Worm (Caenorhabditis elegans) whole organism, young adult: ENCODE data around the gene rgs-7.

ENCODE experiments used
- F22D6.2 ChIP-seq: sonication (generic microtip); optimal IDR thresholded peaks from 2 replicates; lab custom pipeline; 2016; ENCODE audit warnings: mild to moderate bottlenecking, missing genetic modification characterization, missing compliant biosample characterization
- F33H1.4 ChIP-seq: fragments of 200-800 bp; sonication (Bioruptor generic); IDR thresholded peaks from 2 replicates; pipeline ENCODE4 v1.3.6; 2022; ENCODE audit warnings: missing genetic modification reagents, missing genetic modification characterization, missing compliant biosample characterization
- F37B4.10 ChIP-seq: fragments of 200-800 bp; sonication (Bioruptor generic); IDR thresholded peaks from 2 replicates; pipeline ENCODE4 v1.3.6; 2022; ENCODE audit warnings: missing genetic modification characterization, missing compliant biosample characterization
- F57A8.1 ChIP-seq: fragments of 200-800 bp; sonication (Bioruptor generic); optimal IDR thresholded peaks from 2 replicates; lab custom pipeline; 2018; ENCODE audit warnings: mild to moderate bottlenecking, missing genetic modification characterization, moderate library complexity, missing compliant biosample characterization
- Y53F4B.3 ChIP-seq: fragments of 200-800 bp; sonication (Bioruptor generic); IDR thresholded peaks from 2 replicates; pipeline ENCODE4 v1.3.6; 2022; ENCODE audit warnings: missing genetic modification reagents, missing genetic modification characterization, missing compliant biosample characterization
- Y79H2A.3 ChIP-seq: fragments of 200-800 bp; sonication (Bioruptor generic); conservative IDR thresholded peaks from 2 replicates; pipeline ENCODE4 v1.3.6; 2022; ENCODE audit warnings: missing genetic modification reagents, missing genetic modification characterization, missing compliant biosample characterization
- ZK185.1 ChIP-seq: sonication (generic microtip); optimal IDR thresholded peaks from 2 replicates; lab custom pipeline; 2016; ENCODE audit warnings: mild to moderate bottlenecking, missing genetic modification characterization, missing compliant biosample characterization; ENCODE audit not compliant: poor library complexity, severe bottlenecking
- attf-5 ChIP-seq: fragments of 200-800 bp; sonication (Bioruptor generic); optimal IDR thresholded peaks from 2 replicates; lab custom pipeline; 2018; ENCODE audit warnings: mild to moderate bottlenecking, missing genetic modification characterization, missing compliant biosample characterization
- attf-6 ChIP-seq: fragments of 200-800 bp; sonication (Bioruptor generic); IDR thresholded peaks from 2 replicates; pipeline ENCODE4 v1.3.6; 2022; ENCODE audit warnings: missing genetic modification reagents, missing genetic modification characterization, missing compliant biosample characterization
- cebp-2 ChIP-seq: fragments of 200-800 bp; sonication (Bioruptor generic); IDR thresholded peaks from 2 replicates; pipeline ENCODE4 v1.3.6; 2022; ENCODE audit warnings: missing genetic modification characterization, missing compliant biosample characterization
- ceh-100 ChIP-seq: fragments of 200-800 bp; sonication (Bioruptor generic); IDR thresholded peaks from 2 replicates; pipeline ENCODE4 v1.3.6; 2022; ENCODE audit warnings: missing genetic modification reagents, missing genetic modification characterization, missing compliant biosample characterization
- die-1 ChIP-seq: sonication (generic microtip); optimal IDR thresholded peaks from 2 replicates; lab custom pipeline; 2016; ENCODE audit warnings: missing genotype, mild to moderate bottlenecking, missing genetic modification characterization, missing compliant biosample characterization
- dox-1 ChIP-seq: fragments of 200-800 bp; sonication (Bioruptor generic); IDR thresholded peaks from 2 replicates; pipeline ENCODE4 v1.3.6; 2022; ENCODE audit warnings: missing genetic modification reagents, missing genetic modification characterization, missing compliant biosample characterization
- dpl-1 ChIP-seq: fragments of 150-350 bp; optimal IDR thresholded peaks from 2 replicates; lab custom pipeline; 2014; ENCODE audit warnings: missing biosample characterization, missing genetic modification reagents, missing genetic modification characterization
- egrh-3 ChIP-seq: fragments of 200-800 bp; sonication (Bioruptor generic); IDR thresholded peaks from 2 replicates; pipeline ENCODE4 v1.3.6; 2022; ENCODE audit warnings: missing genetic modification reagents, missing genetic modification characterization, missing compliant biosample characterization
- ekl-4 ChIP-seq: fragments of 200-800 bp; sonication (Bioruptor generic); IDR thresholded peaks from 2 replicates; pipeline ENCODE4 v1.3.6; 2022; ENCODE audit warnings: missing genetic modification reagents, missing genetic modification characterization, missing compliant biosample characterization
- ets-4 ChIP-seq: fragments of 200-800 bp; sonication (Bioruptor generic); optimal IDR thresholded peaks from 2 replicates; lab custom pipeline; 2018; ENCODE audit warnings: mild to moderate bottlenecking, missing genetic modification characterization, missing compliant biosample characterization
- fkh-3 ChIP-seq: sonication (generic microtip); optimal IDR thresholded peaks from 2 replicates; lab custom pipeline; 2016; ENCODE audit warnings: mild to moderate bottlenecking, missing genetic modification characterization, missing compliant biosample characterization
- hlh-12 ChIP-seq: sonication (generic microtip); optimal IDR thresholded peaks from 2 replicates; lab custom pipeline; 2016; ENCODE audit warnings: missing genetic modification characterization, missing compliant biosample characterization
- hmg-1.2 ChIP-seq: fragments of 200-800 bp; sonication (Bioruptor generic); IDR thresholded peaks from 2 replicates; pipeline ENCODE4 v1.3.6; 2022; ENCODE audit warnings: missing genetic modification reagents, missing genetic modification characterization, missing compliant biosample characterization
- hrde-1 ChIP-seq: sonication (generic microtip); optimal IDR thresholded peaks from 2 replicates; lab custom pipeline; 2016; ENCODE audit warnings: missing genetic modification characterization, mild to moderate bottlenecking, missing compliant biosample characterization, moderate library complexity, missing genotype, missing genetic modification reagents, borderline replicate concordance
- hsf-1 ChIP-seq: fragments of 200-800 bp; sonication (Bioruptor generic); IDR thresholded peaks from 2 replicates; pipeline ENCODE4 v1.3.6; 2022; ENCODE audit warnings: missing genetic modification reagents, missing genetic modification characterization, missing compliant biosample characterization
- let-526 ChIP-seq: fragments of 200-800 bp; sonication (Bioruptor generic); IDR thresholded peaks from 2 replicates; pipeline ENCODE4 v1.3.6; 2022; ENCODE audit warnings: missing genetic modification reagents, missing genetic modification characterization, missing compliant biosample characterization
- madf-10 ChIP-seq: sonication (generic microtip); optimal IDR thresholded peaks from 2 replicates; lab custom pipeline; 2016; ENCODE audit warnings: mild to moderate bottlenecking, missing genetic modification characterization, missing compliant biosample characterization
- madf-8 ChIP-seq: fragments of 200-800 bp; sonication (Bioruptor generic); conservative IDR thresholded peaks from 2 replicates; pipeline ENCODE4 v1.3.6; 2022; ENCODE audit warnings: missing genetic modification reagents, missing genetic modification characterization, missing compliant biosample characterization
- mel-28 ChIP-seq: sonication (generic microtip); optimal IDR thresholded peaks from 2 replicates; lab custom pipeline; 2016; ENCODE audit warnings: borderline replicate concordance, mild to moderate bottlenecking, missing genetic modification characterization, missing compliant biosample characterization
- nfyb-1 ChIP-seq: fragments of 200-800 bp; sonication (Bioruptor generic); IDR thresholded peaks from 2 replicates; pipeline ENCODE4 v1.3.6; 2022; ENCODE audit warnings: missing genetic modification reagents, missing genetic modification characterization, missing compliant biosample characterization
- nhr-120 ChIP-seq: fragments of 200-800 bp; sonication (Bioruptor generic); IDR thresholded peaks from 2 replicates; pipeline ENCODE4 v1.3.6; 2022; ENCODE audit warnings: missing genetic modification characterization, missing compliant biosample characterization
- nhr-80 ChIP-seq: sonication (generic microtip); optimal IDR thresholded peaks from 2 replicates; lab custom pipeline; 2016; ENCODE audit warnings: missing genetic modification characterization, missing compliant biosample characterization
- nhr-90 ChIP-seq: sonication (generic microtip); optimal IDR thresholded peaks from 2 replicates; lab custom pipeline; 2016; ENCODE audit warnings: missing genotype, mild to moderate bottlenecking, missing genetic modification characterization, missing compliant biosample characterization
- pbrm-1 ChIP-seq: fragments of 200-800 bp; sonication (Bioruptor generic); IDR thresholded peaks from 2 replicates; pipeline ENCODE4 v1.3.6; 2022; ENCODE audit warnings: missing genetic modification reagents, missing genetic modification characterization, missing compliant biosample characterization
- sdz-38 ChIP-seq: sonication (generic microtip); optimal IDR thresholded peaks from 2 replicates; lab custom pipeline; 2016; ENCODE audit warnings: missing genotype, missing genetic modification characterization, missing compliant biosample characterization
- tlf-1 ChIP-seq: fragments of 200-800 bp; sonication (Bioruptor generic); optimal IDR thresholded peaks from 2 replicates; lab custom pipeline; 2018; ENCODE audit warnings: mild to moderate bottlenecking, missing genetic modification characterization, missing compliant biosample characterization
- unc-130 ChIP-seq: sonication (generic microtip); optimal IDR thresholded peaks from 2 replicates; lab custom pipeline; 2016; ENCODE audit warnings: missing genetic modification reagents, missing genetic modification characterization, missing compliant biosample characterization
- unc-62 ChIP-seq: fragments of 150-350 bp; optimal IDR thresholded peaks from 2 replicates; lab custom pipeline; 2014; ENCODE audit warnings: missing biosample characterization, missing genetic modification reagents, missing genetic modification characterization
- zim-3 ChIP-seq: sonication (generic microtip); optimal IDR thresholded peaks from 2 replicates; lab custom pipeline; 2017; ENCODE audit warnings: mild to moderate bottlenecking, missing genetic modification characterization, moderate library complexity, missing compliant biosample characterization
- ztf-28 ChIP-seq: fragments of 200-800 bp; sonication (Bioruptor generic); IDR thresholded peaks from 2 replicates; pipeline ENCODE4 v1.3.6; 2022; ENCODE audit warnings: missing genetic modification reagents, missing genetic modification characterization, missing compliant biosample characterization

The rgs-7 gene

DNA sequence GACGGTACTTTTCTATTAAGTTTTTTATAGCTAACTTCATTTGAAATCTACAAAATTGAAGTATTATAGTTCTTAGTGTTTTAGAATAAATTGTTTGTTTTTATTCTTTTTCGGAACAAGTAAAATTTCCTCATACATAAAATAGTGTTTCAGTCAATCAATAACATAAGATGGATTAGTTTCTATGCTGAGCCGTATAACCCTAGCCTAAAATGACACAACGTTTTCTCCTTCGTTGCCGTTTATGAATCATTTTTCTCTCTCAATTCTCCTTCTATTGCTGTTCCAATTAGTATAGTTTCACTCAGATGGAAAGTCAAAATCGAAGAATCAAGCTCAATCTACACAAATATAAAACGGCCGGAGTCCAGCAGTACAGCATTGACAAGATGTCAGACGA lies at the start of gene rgs-7:
Gene rgs-7 (plus strand): TSS at position 301 of the 400 bp plus-strand sequence.
- no peak for TF ChIP-seq ZK185.1 (tag; lab: Kevin White, UChicago)
- no peak for TF ChIP-seq sdz-38 (tag; lab: Kevin White, UChicago)
- no peak for TF ChIP-seq Y53F4B.3
- no peak for TF ChIP-seq ekl-4 (GFP tag; lab: Robert Waterston, UW)
- TF ChIP-seq nfyb-1 (GFP tag; lab: Robert Waterston, UW), result no peak
- TF ChIP-seq fkh-3 (tag; lab: Kevin White, UChicago), result no peak
- TF ChIP-seq dpl-1 (GFP tag; lab: Kevin White, UChicago), result no peak
- TF ChIP-seq ets-4 (GFP tag; lab: Kevin White, UChicago), result no peak
- no peak for TF ChIP-seq mel-28
- TF ChIP-seq attf-6 (GFP tag; lab: Robert Waterston, UW), result no peak
- no peak for TF ChIP-seq nhr-80
- no peak for TF ChIP-seq hsf-1 (GFP tag; lab: Robert Waterston, UW)
- no peak for TF ChIP-seq die-1 (tag; lab: Kevin White, UChicago)
- no peak for TF ChIP-seq attf-5 (GFP tag; lab: Kevin White, UChicago)
- no peak for TF ChIP-seq egrh-3 (GFP tag; lab: Robert Waterston, UW)
- TF ChIP-seq zim-3 (tag; lab: Kevin White, UChicago), result no peak
- no peak for TF ChIP-seq dox-1
- TF ChIP-seq F22D6.2, result no peak
- TF ChIP-seq Y79H2A.3 (GFP tag; lab: Robert Waterston, UW), result no peak

DNA sequence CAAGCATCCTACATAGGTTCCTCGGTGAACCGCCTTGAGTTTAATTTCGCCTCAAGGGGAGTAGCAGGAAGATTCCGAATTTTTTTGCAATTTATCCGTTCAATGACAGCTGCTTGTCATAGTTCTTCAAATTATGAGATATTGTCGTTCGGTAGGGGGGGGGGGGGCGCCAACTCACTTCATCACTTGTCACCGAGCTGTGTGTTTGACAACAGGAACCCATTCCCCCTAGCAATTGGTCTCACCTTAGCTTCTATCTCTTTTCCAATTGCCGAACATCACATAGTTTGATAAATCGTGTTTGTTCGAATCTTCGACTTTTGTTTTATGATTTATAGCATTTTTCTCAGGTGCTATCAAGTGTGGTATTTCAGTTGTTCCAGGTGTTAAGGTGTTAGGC lies 47.7 kb upstream of the rgs-7 start:
- TF ChIP-seq nhr-120 (GFP tag; lab: Robert Waterston, UW) (no peak), pbrm-1 (GFP tag; lab: Robert Waterston, UW) (no peak), ztf-28 (GFP tag; lab: Robert Waterston, UW) (no peak)

DNA sequence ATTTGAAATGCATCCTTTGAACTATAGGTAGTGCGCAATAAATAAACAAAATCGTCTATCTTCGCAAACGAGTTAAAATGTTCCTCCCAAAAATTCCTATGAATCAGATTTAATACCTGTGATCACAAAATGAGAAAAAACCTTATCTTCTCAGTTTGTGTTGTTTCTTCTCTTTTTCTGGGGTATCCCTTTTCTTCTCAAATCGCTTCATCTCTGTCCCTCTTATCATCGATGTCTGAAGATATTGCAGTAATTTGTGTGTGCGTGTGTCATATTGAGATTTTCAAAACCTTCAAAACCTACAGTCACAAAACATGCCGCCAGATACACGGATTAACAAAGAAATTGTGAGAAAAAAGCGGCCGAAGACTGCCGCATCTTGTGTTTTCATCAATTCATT lies 46.6 kb upstream of the rgs-7 start, which contains the start of gene glt-1:
Gene glt-1 (plus strand): TSS at position 251 of the 400 bp plus-strand sequence.
- TF ChIP-seq F33H1.4 (GFP tag; lab: Robert Waterston, UW) (no peak), ceh-100 (GFP tag; lab: Robert Waterston, UW) (no peak), let-526 (no peak), dox-1 (no peak), tlf-1 (GFP tag; lab: Kevin White, UChicago) (no peak), nhr-90 (tag; lab: Kevin White, UChicago) (no peak), nhr-120 (GFP tag; lab: Robert Waterston, UW) (no peak), cebp-2 (GFP tag; lab: Robert Waterston, UW) (no peak), madf-10 (tag; lab: Kevin White, UChicago) (no peak), hrde-1 (no peak), F57A8.1 (GFP tag; lab: Kevin White, UChicago) (no peak), unc-62 (GFP tag; lab: Kevin White, UChicago) (no peak), madf-8 (GFP tag; lab: Robert Waterston, UW) (no peak), unc-130 (no peak), F37B4.10 (GFP tag; lab: Robert Waterston, UW) (no peak), hmg-1.2 (GFP tag; lab: Robert Waterston, UW) (no peak), hlh-12 (tag; lab: Kevin White, UChicago) (no peak)
- TF ChIP-seq, all 124 proteins: peak for 0
